Fruit fly (Drosophila melanogaster) whole organism, prepupa: ENCODE measurements around the gene Coprox.

Source experiments
- Blimp-1 ChIP-seq: fragments of 200-800 bp; sonication (Bioruptor generic); optimal IDR thresholded peaks from 3 replicates; lab custom pipeline; 2017; ENCODE audit warnings: missing biosample characterization, missing genetic modification characterization, mild to moderate bottlenecking, moderate library complexity, missing genetic modification reagents
- CG10631 ChIP-seq: fragments of 200-800 bp; sonication (Bioruptor generic); optimal IDR thresholded peaks from 2 replicates; lab custom pipeline; 2016; ENCODE audit warnings: missing biosample characterization, missing genetic modification characterization
- CG11294 ChIP-seq: fragments of 200-800 bp; sonication (Bioruptor generic); IDR thresholded peaks from 2 replicates; pipeline ENCODE4 v1.3.6; 2022; ENCODE audit warnings: missing biosample characterization, missing genetic modification characterization
- CG11762 ChIP-seq: fragments of 200-800 bp; sonication (Bioruptor generic); optimal IDR thresholded peaks from 3 replicates; lab custom pipeline; 2016; ENCODE audit warnings: missing biosample characterization, missing genetic modification characterization; ENCODE audit not compliant: insufficient read depth
- CG11902 ChIP-seq: fragments of 200-800 bp; sonication (Bioruptor generic); optimal IDR thresholded peaks from 3 replicates; lab custom pipeline; 2016; ENCODE audit warnings: missing biosample characterization, missing genetic modification characterization
- CG1621 ChIP-seq: fragments of 200-800 bp; sonication (Bioruptor generic); optimal IDR thresholded peaks from 3 replicates; lab custom pipeline; 2018; ENCODE audit warnings: missing biosample characterization, mild to moderate bottlenecking, missing genetic modification characterization
- CG16779 ChIP-seq: fragments of 200-800 bp; sonication (Bioruptor generic); optimal IDR thresholded peaks from 3 replicates; lab custom pipeline; 2017; ENCODE audit warnings: missing biosample characterization, mild to moderate bottlenecking, missing genetic modification characterization
- CG3032 ChIP-seq: fragments of 200-800 bp; optimal IDR thresholded peaks from 2 replicates; lab custom pipeline; 2019; ENCODE audit warnings: missing biosample characterization, mild to moderate bottlenecking, missing genetic modification characterization, moderate library complexity
- CG32006 ChIP-seq: fragments of 200-800 bp; sonication (Bioruptor generic); optimal IDR thresholded peaks from 3 replicates; lab custom pipeline; 2017; ENCODE audit warnings: missing biosample characterization, mild to moderate bottlenecking, missing genetic modification characterization
- CG34406 ChIP-seq: fragments of 200-800 bp; sonication (Bioruptor generic); optimal IDR thresholded peaks from 3 replicates; lab custom pipeline; 2016; ENCODE audit warnings: missing biosample characterization, missing genetic modification characterization
- CG3919 ChIP-seq: fragments of 200-800 bp; sonication (Bioruptor generic); optimal IDR thresholded peaks from 3 replicates; lab custom pipeline; 2016; ENCODE audit warnings: missing biosample characterization, missing genetic modification characterization
- CG6163 ChIP-seq: fragments of 200-800 bp; sonication (Bioruptor generic); IDR thresholded peaks from 3 replicates; pipeline ENCODE4 v1.3.6; 2022; ENCODE audit warnings: missing biosample characterization, missing genetic modification characterization
- CG6276 ChIP-seq: fragments of 200-800 bp; sonication (Bioruptor generic); optimal IDR thresholded peaks from 2 replicates; lab custom pipeline; 2017; ENCODE audit warnings: missing biosample characterization, mild to moderate bottlenecking, missing genetic modification characterization
- CG6792 ChIP-seq: fragments of 200-800 bp; sonication (Bioruptor generic); optimal IDR thresholded peaks from 3 replicates; lab custom pipeline; 2016; ENCODE audit warnings: missing biosample characterization, missing genetic modification characterization
- CG6808 ChIP-seq: fragments of 200-800 bp; sonication (Bioruptor generic); optimal IDR thresholded peaks from 3 replicates; lab custom pipeline; 2017; ENCODE audit warnings: missing biosample characterization, missing genetic modification characterization, mild to moderate bottlenecking, moderate library complexity, missing genetic modification reagents
- CG6854 ChIP-seq: fragments of 200-800 bp; sonication (Bioruptor generic); optimal IDR thresholded peaks from 2 replicates; lab custom pipeline; 2017; ENCODE audit warnings: missing biosample characterization, mild to moderate bottlenecking, missing genetic modification characterization
- CG7368 ChIP-seq: fragments of 200-800 bp; sonication (Bioruptor generic); optimal IDR thresholded peaks from 3 replicates; lab custom pipeline; 2016; ENCODE audit warnings: missing biosample characterization, missing genetic modification characterization
- CG8119 ChIP-seq: fragments of 200-800 bp; sonication (Bioruptor generic); IDR thresholded peaks from 3 replicates; pipeline ENCODE4 v1.3.6; 2022; ENCODE audit warnings: missing biosample characterization, missing genetic modification characterization
- CG8319 ChIP-seq: fragments of 200-800 bp; sonication (Bioruptor generic); optimal IDR thresholded peaks from 3 replicates; lab custom pipeline; 2016; ENCODE audit warnings: missing biosample characterization, missing genetic modification characterization
- CG8632 ChIP-seq: fragments of 200-800 bp; sonication (Bioruptor generic); optimal IDR thresholded peaks from 3 replicates; lab custom pipeline; 2016; ENCODE audit warnings: missing biosample characterization, missing genetic modification characterization
- CG9139 ChIP-seq: fragments of 200-800 bp; sonication (Bioruptor generic); optimal IDR thresholded peaks from 3 replicates; lab custom pipeline; 2017; ENCODE audit warnings: missing biosample characterization, mild to moderate bottlenecking, missing genetic modification characterization
- Eip78C ChIP-seq: fragments of 200-800 bp; sonication (Bioruptor generic); peaks from one replicate; lab custom pipeline; 2016; ENCODE audit warnings: missing biosample characterization, missing genetic modification characterization
- Eip93F ChIP-seq: fragments of 200-800 bp; sonication (Bioruptor generic); optimal IDR thresholded peaks from 2 replicates; lab custom pipeline; 2016; ENCODE audit warnings: missing biosample characterization, mild to moderate bottlenecking, missing genetic modification characterization
- Ets21C ChIP-seq: fragments of 200-800 bp; sonication (Bioruptor generic); optimal IDR thresholded peaks from 3 replicates; lab custom pipeline; 2016; ENCODE audit warnings: missing biosample characterization, missing genetic modification characterization
- Ets96B ChIP-seq: fragments of 200-800 bp; optimal IDR thresholded peaks from 2 replicates; lab custom pipeline; 2019; ENCODE audit warnings: missing biosample characterization, mild to moderate bottlenecking, missing genetic modification characterization, moderate library complexity
- Gug ChIP-seq: fragments of 200-800 bp; sonication (Bioruptor generic); IDR thresholded peaks from 2 replicates; pipeline ENCODE4 v1.3.6; 2022; ENCODE audit warnings: missing biosample characterization, missing genetic modification characterization
- Hr38 ChIP-seq: sonication (Bioruptor generic); optimal IDR thresholded peaks from 2 replicates; lab custom pipeline; 2016; ENCODE audit warnings: missing biosample characterization, missing genetic modification characterization
- Hr39 ChIP-seq: fragments of 200-800 bp; sonication (Bioruptor generic); optimal IDR thresholded peaks from 2 replicates; lab custom pipeline; 2016; ENCODE audit warnings: missing biosample characterization, missing genetic modification characterization
- Hr4 ChIP-seq: fragments of 200-800 bp; sonication (Bioruptor generic); optimal IDR thresholded peaks from 3 replicates; lab custom pipeline; 2016; ENCODE audit warnings: missing biosample characterization, missing genetic modification characterization
- Lpt ChIP-seq: fragments of 200-800 bp; sonication (Bioruptor generic); optimal IDR thresholded peaks from 3 replicates; lab custom pipeline; 2016; ENCODE audit warnings: missing biosample characterization, missing genetic modification characterization
- OdsH ChIP-seq: fragments of 200-800 bp; sonication (Bioruptor generic); optimal IDR thresholded peaks from 3 replicates; lab custom pipeline; 2016; ENCODE audit warnings: missing biosample characterization, missing genetic modification characterization
- Smox ChIP-seq: fragments of 200-800 bp; sonication (Bioruptor generic); optimal IDR thresholded peaks from 3 replicates; lab custom pipeline; 2016; ENCODE audit warnings: missing biosample characterization, missing genetic modification characterization
- Sox102F ChIP-seq: fragments of 200-800 bp; sonication (Bioruptor generic); optimal IDR thresholded peaks from 2 replicates; lab custom pipeline; 2016; ENCODE audit warnings: missing biosample characterization, mild to moderate bottlenecking, missing genetic modification characterization
- Sox14 ChIP-seq: fragments of 200-800 bp; sonication (Bioruptor generic); optimal IDR thresholded peaks from 3 replicates; lab custom pipeline; 2016; ENCODE audit warnings: missing biosample characterization, missing genetic modification characterization
- Sox15 ChIP-seq: fragments of 200-800 bp; sonication (Bioruptor generic); optimal IDR thresholded peaks from 3 replicates; lab custom pipeline; 2016; ENCODE audit warnings: missing biosample characterization, missing genetic modification characterization
- achi ChIP-seq: fragments of 200-800 bp; sonication (Bioruptor generic); optimal IDR thresholded peaks from 3 replicates; lab custom pipeline; 2016; ENCODE audit warnings: missing biosample characterization, missing genetic modification characterization
- acj6 ChIP-seq: fragments of 200-800 bp; sonication (Bioruptor generic); optimal IDR thresholded peaks from 3 replicates; lab custom pipeline; 2016; ENCODE audit warnings: missing biosample characterization, missing genetic modification characterization
- cyc ChIP-seq: fragments of 200-800 bp; sonication (Bioruptor generic); optimal IDR thresholded peaks from 3 replicates; lab custom pipeline; 2016; ENCODE audit warnings: missing biosample characterization, missing genetic modification characterization
- dac ChIP-seq: fragments of 200-800 bp; sonication (Bioruptor generic); optimal IDR thresholded peaks from 2 replicates; lab custom pipeline; 2017; ENCODE audit warnings: missing biosample characterization, mild to moderate bottlenecking, missing genetic modification characterization
- dsx ChIP-seq: fragments of 200-800 bp; optimal IDR thresholded peaks from 3 replicates; lab custom pipeline; 2019; ENCODE audit warnings: missing biosample characterization, mild to moderate bottlenecking, missing genetic modification characterization, moderate library complexity; ENCODE audit not compliant: poor library complexity, severe bottlenecking
- eg ChIP-seq: fragments of 200-800 bp; sonication (Bioruptor generic); IDR thresholded peaks from 3 replicates; pipeline ENCODE4 v1.3.6; 2022; ENCODE audit warnings: missing biosample characterization, missing genetic modification characterization
- fd59A ChIP-seq: fragments of 200-800 bp; sonication (Bioruptor generic); optimal IDR thresholded peaks from 2 replicates; lab custom pipeline; 2017; ENCODE audit warnings: missing biosample characterization, mild to moderate bottlenecking, missing genetic modification characterization, missing genetic modification reagents
- fd85E ChIP-seq: fragments of 200-800 bp; sonication (Bioruptor generic); optimal IDR thresholded peaks from 3 replicates; lab custom pipeline; 2016; ENCODE audit warnings: missing biosample characterization, missing genetic modification characterization
- fkh ChIP-seq: fragments of 200-800 bp; sonication (Bioruptor generic); optimal IDR thresholded peaks from 3 replicates; lab custom pipeline; 2017; ENCODE audit warnings: missing biosample characterization, mild to moderate bottlenecking, missing genetic modification characterization, moderate library complexity
- lz ChIP-seq: fragments of 200-800 bp; sonication (Bioruptor generic); optimal IDR thresholded peaks from 3 replicates; lab custom pipeline; 2016; ENCODE audit warnings: missing biosample characterization, missing genetic modification characterization
- net ChIP-seq: fragments of 200-800 bp; sonication (Bioruptor generic); optimal IDR thresholded peaks from 3 replicates; lab custom pipeline; 2016; ENCODE audit warnings: missing biosample characterization, missing genetic modification characterization
- pdm3 ChIP-seq: fragments of 200-800 bp; sonication (Bioruptor generic); optimal IDR thresholded peaks from 3 replicates; lab custom pipeline; 2016; ENCODE audit warnings: missing biosample characterization, missing genetic modification characterization
- salr ChIP-seq, 2 experiments: fragments of 200-800 bp; sonication (Bioruptor generic); optimal IDR thresholded peaks; 3 replicates each; lab custom pipeline; 2016 to 2018; ENCODE audit warnings: missing biosample characterization in 2 of 2, missing genetic modification characterization in 2 of 2, mild to moderate bottlenecking in 1 of 2
- spab ChIP-seq: fragments of 200-800 bp; sonication (Bioruptor generic); optimal IDR thresholded peaks from 2 replicates; lab custom pipeline; 2017; ENCODE audit warnings: missing biosample characterization, mild to moderate bottlenecking, missing genetic modification characterization, missing genetic modification reagents
- ss ChIP-seq, 2 experiments: fragments of 200-800 bp; sonication (Bioruptor generic); optimal IDR thresholded peaks; 2 replicates in 1 of 2; 3 replicates in 1 of 2; lab custom pipeline; 2017 to 2018; ENCODE audit warnings: mild to moderate bottlenecking in 2 of 2, missing biosample characterization in 2 of 2, missing genetic modification characterization in 2 of 2, moderate library complexity in 1 of 2
- svp ChIP-seq: fragments of 200-800 bp; sonication (Bioruptor generic); peaks from one replicate; lab custom pipeline; 2016; ENCODE audit warnings: missing biosample characterization, missing genetic modification characterization
- topi ChIP-seq: fragments of 200-800 bp; sonication (Bioruptor generic); optimal IDR thresholded peaks from 3 replicates; lab custom pipeline; 2016; ENCODE audit warnings: missing biosample characterization, missing genetic modification characterization
- vri ChIP-seq: fragments of 200-800 bp; sonication (Bioruptor generic); optimal IDR thresholded peaks from 3 replicates; lab custom pipeline; 2016; ENCODE audit warnings: missing biosample characterization, mild to moderate bottlenecking, missing genetic modification characterization

Coprox gene

dm6 chr2L:6964022-6964434, at the start of gene Coprox, which contains the start of gene sip2:
Gene Coprox (plus strand): TSS chr2L:6964421.
Gene sip2 (minus strand): TSS chr2L:6964074.
- no peak for TF ChIP-seq achi (GFP tag; lab: Kevin White, UChicago)
- TF ChIP-seq Lpt (GFP tag; lab: Kevin White, UChicago), result no peak
- TF ChIP-seq CG11902 (GFP tag; lab: Kevin White, UChicago), result no peak
- no peak for TF ChIP-seq CG7368
- TF ChIP-seq OdsH (GFP tag; lab: Kevin White, UChicago), result no peak
- no peak for TF ChIP-seq pdm3 (GFP tag; lab: Kevin White, UChicago)
- TF ChIP-seq salr (GFP tag; optimal IDR thresholded peaks at IDR 0.05; lab: Kevin White, UChicago), result no peak
- TF ChIP-seq CG9139 (GFP tag; lab: Kevin White, UChicago), result no peak
- TF ChIP-seq Sox102F (GFP tag; lab: Kevin White, UChicago), result no peak
- no peak for TF ChIP-seq Ets21C (GFP tag; lab: Kevin White, UChicago)
- TF ChIP-seq eg (GFP tag; lab: Robert Waterston, UW), result peak; percentile 77
- TF ChIP-seq Smox (GFP tag; lab: Kevin White, UChicago), result no peak
- no peak for TF ChIP-seq acj6 (GFP tag; lab: Kevin White, UChicago)
- TF ChIP-seq topi (GFP tag; lab: Kevin White, UChicago), result no peak
- TF ChIP-seq fd85E, result no peak
- no peak for TF ChIP-seq dac
- TF ChIP-seq Sox14 (GFP tag; lab: Kevin White, UChicago), result no peak
- peak; percentile 70 for TF ChIP-seq dsx (GFP tag; lab: Kevin White, UChicago)
- no peak for TF ChIP-seq CG16779
- no peak for TF ChIP-seq ss (GFP tag; optimal IDR thresholded peaks at IDR 0.05; lab: Kevin White, UChicago)
- no peak for TF ChIP-seq Hr4 (GFP tag; lab: Kevin White, UChicago)
- TF ChIP-seq fkh, result peak; percentile 83
- peak; percentile 54; the same call in 1 of the 3 replicates for TF ChIP-seq CG8119 (GFP tag; lab: Robert Waterston, UW)
- TF ChIP-seq vri, result peak; percentile 34
- no peak for TF ChIP-seq CG1621
- TF ChIP-seq CG11762 (GFP tag; lab: Kevin White, UChicago), result no peak
- TF ChIP-seq CG6854 (GFP tag; lab: Kevin White, UChicago), result no peak
- peak; percentile 13 for TF ChIP-seq Eip93F (GFP tag; lab: Kevin White, UChicago)
- no peak for TF ChIP-seq Ets96B (tag; lab: Kevin White, UChicago)
- peak; percentile 22; the same call in 1 of the 2 replicates for TF ChIP-seq Gug (GFP tag; lab: Robert Waterston, UW)
- no peak for TF ChIP-seq fd59A (GFP tag; lab: Kevin White, UChicago)
- TF ChIP-seq lz (GFP tag; lab: Kevin White, UChicago), result peak; percentile 15
- peak; percentile 48; the same call in 1 of the 3 replicates for TF ChIP-seq CG6163
- TF ChIP-seq CG6808 (GFP tag; lab: Kevin White, UChicago), result no peak
- peak; percentile 30 for TF ChIP-seq CG6792 (GFP tag; lab: Kevin White, UChicago)
- TF ChIP-seq Sox15 (GFP tag; lab: Kevin White, UChicago), result peak; percentile 16
- TF ChIP-seq spab (GFP tag; lab: Kevin White, UChicago), result no peak
- no peak for TF ChIP-seq CG3919 (GFP tag; lab: Kevin White, UChicago)
- TF ChIP-seq CG10631 (GFP tag; lab: Kevin White, UChicago), result peak; percentile 84
- no peak for TF ChIP-seq CG11294 (GFP tag; lab: Robert Waterston, UW)
- no peak for TF ChIP-seq CG32006
- no peak for TF ChIP-seq net (GFP tag; lab: Kevin White, UChicago)
- TF ChIP-seq Hr39 (GFP tag; lab: Kevin White, UChicago), result no peak
- peak; percentile 77 for TF ChIP-seq CG3032 (tag; lab: Kevin White, UChicago)
- no peak for TF ChIP-seq CG8632 (GFP tag; lab: Kevin White, UChicago)
- TF ChIP-seq CG8319 (GFP tag; lab: Kevin White, UChicago), result no peak
- TF ChIP-seq Eip78C (GFP tag; lab: Kevin White, UChicago), result peak; percentile 56
- no peak for TF ChIP-seq CG34406 (GFP tag; lab: Kevin White, UChicago)
- TF ChIP-seq cyc (GFP tag; lab: Kevin White, UChicago), result peak; percentile 34
- TF ChIP-seq Hr38 (GFP tag; lab: Kevin White, UChicago), result no peak
- no peak for TF ChIP-seq CG6276 (GFP tag; lab: Kevin White, UChicago)
- TF ChIP-seq Blimp-1 (GFP tag; lab: Kevin White, UChicago), result no peak
- no peak for TF ChIP-seq svp
